Worm (Caenorhabditis elegans): Measurements from ENCODE around the gene mdt-28.

Gene mdt-28

DNA sequence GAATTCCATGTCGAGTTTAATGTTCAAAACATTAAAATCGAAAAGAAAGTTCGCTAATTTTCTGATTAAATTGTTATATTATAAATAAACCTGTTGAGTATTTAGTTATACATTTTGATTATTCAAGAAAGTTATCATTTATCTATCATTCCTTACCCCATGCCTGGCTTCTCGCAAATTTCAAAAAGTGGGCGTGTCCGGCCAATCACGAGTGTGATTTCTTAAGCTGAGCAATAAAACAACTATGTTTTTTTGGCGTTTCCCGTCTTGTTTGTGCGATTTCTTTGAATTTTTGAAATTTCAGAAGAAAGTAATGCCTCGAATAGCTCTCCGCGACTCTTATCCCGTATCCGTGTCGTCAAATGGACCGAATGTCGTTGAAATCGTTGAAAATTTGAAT lies 2.6 kb downstream of the mdt-28 start, which contains the start of gene fbxa-94:
fbxa-94 (plus strand) TSS at position 301 of the 400 bp plus-strand sequence.
- TF ChIP-seq lin-32 (GFP tag; optimal IDR thresholded peaks at IDR 0.05) (no peak), elt-1 (tag; optimal IDR thresholded peaks at IDR 0.05; ENCODE audit: borderline replicate concordance, insufficient read depth) (no peak), unc-120 (tag; optimal IDR thresholded peaks at IDR 0.05; ENCODE audit: poor library complexity, severe bottlenecking) (no peak), tbx-8 (GFP tag; optimal IDR thresholded peaks at IDR 0.05) (no peak), nhr-12 (tag; optimal IDR thresholded peaks at IDR 0.05) (no peak), ztf-11 (tag; optimal IDR thresholded peaks at IDR 0.05) (no peak), nhr-2 (tag; optimal IDR thresholded peaks at IDR 0.05) (no peak), mls-2 (tag; optimal IDR thresholded peaks at IDR 0.05) (no peak)

ce11 chrV:15571006-15571526 lies 4.1 kb downstream of the mdt-28 start, which contains the start of gene fbxa-95:
fbxa-95 (plus strand) TSS chrV:15571476.
- TF ChIP-seq lin-32 (GFP tag; optimal IDR thresholded peaks at IDR 0.05) (no peak), ham-2 (GFP tag; optimal IDR thresholded peaks at IDR 0.05) (no peak), blmp-1 (tag; optimal IDR thresholded peaks at IDR 0.05) (no peak), nhr-237 (tag; optimal IDR thresholded peaks at IDR 0.05) (no peak), lsy-2 (tag; optimal IDR thresholded peaks at IDR 0.05) (no peak), ceh-39 (tag; optimal IDR thresholded peaks at IDR 0.05) (no peak), tbx-8 (GFP tag; optimal IDR thresholded peaks at IDR 0.05) (no peak), snpc-4 (tag; optimal IDR thresholded peaks at IDR 0.05) (no peak), zip-8 (tag; optimal IDR thresholded peaks at IDR 0.05) (no peak), hlh-1 (tag; optimal IDR thresholded peaks at IDR 0.05) (no peak), sem-2 (GFP tag; optimal IDR thresholded peaks at IDR 0.05) (no peak), elt-3 (tag; optimal IDR thresholded peaks at IDR 0.05) (no peak), nhr-2 (tag; optimal IDR thresholded peaks at IDR 0.05) (no peak), ceh-43 (GFP tag; optimal IDR thresholded peaks at IDR 0.05) (no peak), mep-1 (tag; optimal IDR thresholded peaks at IDR 0.05) (no peak), pha-4 (tag; optimal IDR thresholded peaks at IDR 0.05) (no peak)

DNA sequence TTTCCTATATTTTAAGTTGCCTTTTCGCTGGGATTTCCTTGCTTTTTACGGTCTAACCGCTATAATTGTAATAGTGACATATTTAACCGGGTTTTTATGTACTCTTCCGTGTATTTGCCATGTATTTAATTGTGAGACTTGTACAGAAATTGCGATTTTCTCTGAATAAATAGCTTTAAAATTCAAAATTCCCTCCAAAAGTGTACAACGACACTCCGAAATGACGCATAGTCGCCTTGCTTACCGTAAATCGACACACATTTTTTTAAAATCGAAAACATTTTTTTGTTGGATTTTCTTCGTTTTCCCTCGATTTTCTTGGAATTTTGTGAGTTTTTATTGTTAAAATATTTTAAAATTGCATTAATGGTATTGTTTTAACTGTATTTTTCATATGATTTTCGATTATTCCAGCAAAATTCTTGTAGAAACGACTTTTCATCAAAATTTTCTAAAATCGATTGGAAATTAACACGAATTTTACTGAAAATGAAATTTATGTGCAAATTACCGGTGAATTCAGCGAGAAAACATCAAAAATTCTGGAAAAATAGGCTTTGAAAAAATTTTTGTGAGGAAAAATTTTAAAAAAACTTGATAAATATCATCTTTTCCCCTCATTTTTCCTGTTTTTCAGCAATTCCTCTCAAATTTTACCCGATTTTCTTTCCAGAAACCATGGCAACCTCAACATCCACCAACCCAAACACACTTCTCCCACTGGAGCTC lies 5.3 kb downstream of the mdt-28 start, which contains the start of gene lsm-5:
lsm-5 (plus strand) TSS at position 679 of the 729 bp plus-strand sequence.
- no peak for TF ChIP-seq lin-32 (GFP tag; optimal IDR thresholded peaks at IDR 0.05)
- peak; percentile 34 for TF ChIP-seq mep-1 (tag; optimal IDR thresholded peaks at IDR 0.05)

DNA sequence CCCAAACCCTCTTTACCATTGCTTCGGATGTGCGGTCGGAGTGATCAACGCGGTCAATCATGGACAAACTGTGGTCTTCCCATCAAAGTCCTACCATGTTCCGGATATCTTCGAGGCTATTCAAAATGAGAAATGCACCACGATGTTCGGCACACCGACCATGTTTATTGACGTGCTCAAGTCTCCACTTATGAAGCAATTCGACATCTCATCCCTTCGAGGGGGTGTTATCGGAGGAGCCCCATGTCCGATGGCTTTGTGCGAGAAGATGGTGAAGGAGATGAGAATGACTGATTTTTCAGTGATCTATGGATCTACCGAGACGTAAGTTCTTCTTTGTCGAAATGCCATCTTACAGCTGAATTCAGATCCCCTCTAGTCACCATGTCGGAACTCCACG lies 6.8 kb downstream of the mdt-28 start:
- TF ChIP-seq sptf-1 (tag; optimal IDR thresholded peaks at IDR 0.05) (no peak), bed-3 (GFP tag; optimal IDR thresholded peaks at IDR 0.05) (no peak), ceh-43 (GFP tag; optimal IDR thresholded peaks at IDR 0.05) (no peak), mls-2 (tag; optimal IDR thresholded peaks at IDR 0.05) (no peak), M03D4.4 (tag; optimal IDR thresholded peaks at IDR 0.05) (no peak), nhr-2 (tag; optimal IDR thresholded peaks at IDR 0.05) (no peak), nhr-76 (tag; optimal IDR thresholded peaks at IDR 0.05) (no peak), sem-2 (GFP tag; optimal IDR thresholded peaks at IDR 0.05) (no peak), elt-3 (tag; optimal IDR thresholded peaks at IDR 0.05) (no peak), elt-1 (tag; optimal IDR thresholded peaks at IDR 0.05; ENCODE audit: borderline replicate concordance, insufficient read depth) (no peak), drap-1 (GFP tag; optimal IDR thresholded peaks at IDR 0.05) (no peak), hlh-1 (tag; optimal IDR thresholded peaks at IDR 0.05) (no peak), pha-4 (tag; optimal IDR thresholded peaks at IDR 0.05) (no peak), cnd-1 (tag; optimal IDR thresholded peaks at IDR 0.05) (no peak), lsy-2 (tag; optimal IDR thresholded peaks at IDR 0.05) (no peak)

DNA sequence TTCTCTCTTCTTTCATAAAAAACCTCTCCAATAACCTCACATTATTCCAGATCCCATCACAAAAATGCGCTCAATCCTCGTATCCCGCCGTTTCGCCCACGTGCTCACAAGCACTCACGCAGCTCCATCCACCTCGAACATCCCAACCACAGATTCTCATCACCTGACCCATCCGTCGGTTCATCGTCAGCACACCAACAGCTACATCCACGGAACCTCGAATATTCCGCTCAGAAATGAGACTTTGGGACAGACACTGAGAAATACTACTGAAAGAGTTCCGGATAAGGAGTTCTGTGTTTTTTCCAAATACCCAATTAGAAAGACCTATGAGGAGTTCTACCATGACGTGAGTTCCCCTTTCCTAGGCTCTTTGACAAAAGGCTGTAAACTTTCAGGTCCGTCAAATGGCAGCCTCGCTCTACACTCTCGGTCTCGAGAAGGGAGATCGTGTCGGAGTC lies 7.8 kb downstream of the mdt-28 start, which contains the start of gene acs-2:
acs-2 (plus strand) TSS at position 51 of the 461 bp plus-strand sequence.
- TF ChIP-seq hlh-1 (tag; optimal IDR thresholded peaks at IDR 0.05) (no peak), ces-1 (GFP tag; optimal IDR thresholded peaks at IDR 0.05) (no peak), mls-2 (tag; optimal IDR thresholded peaks at IDR 0.05) (no peak), drap-1 (GFP tag; optimal IDR thresholded peaks at IDR 0.05) (no peak), elt-1 (tag; optimal IDR thresholded peaks at IDR 0.05; ENCODE audit: borderline replicate concordance, insufficient read depth) (no peak), unc-120 (tag; optimal IDR thresholded peaks at IDR 0.05; ENCODE audit: poor library complexity, severe bottlenecking) (no peak), ham-2 (GFP tag; optimal IDR thresholded peaks at IDR 0.05) (no peak), sem-2 (GFP tag; optimal IDR thresholded peaks at IDR 0.05) (no peak), snpc-4 (tag; optimal IDR thresholded peaks at IDR 0.05) (no peak), M03D4.4 (tag; optimal IDR thresholded peaks at IDR 0.05) (no peak), lsy-2 (tag; optimal IDR thresholded peaks at IDR 0.05) (no peak), ceh-43 (GFP tag; optimal IDR thresholded peaks at IDR 0.05) (no peak), sptf-1 (tag; optimal IDR thresholded peaks at IDR 0.05) (no peak), zip-8 (tag; optimal IDR thresholded peaks at IDR 0.05) (no peak), bed-3 (GFP tag; optimal IDR thresholded peaks at IDR 0.05) (no peak)
